Worm (Caenorhabditis elegans) whole organism, late embryonic: ENCODE measurements around the gene T01D1.8.

Experiments
- C08G9.2 ChIP-seq: sonication (generic microtip); optimal IDR thresholded peaks from 2 replicates; lab custom pipeline; 2016; ENCODE audit warnings: mild to moderate bottlenecking, missing genetic modification characterization, moderate library complexity, missing compliant biosample characterization
- F13H6.1 ChIP-seq: sonication (generic microtip); optimal IDR thresholded peaks from 2 replicates; lab custom pipeline; 2016; ENCODE audit warnings: missing genetic modification characterization, missing compliant biosample characterization
- T23F11.4 ChIP-seq: fragments of 200-800 bp; sonication (Bioruptor generic); optimal IDR thresholded peaks from 2 replicates; lab custom pipeline; 2018; ENCODE audit warnings: mild to moderate bottlenecking, missing genetic modification characterization, missing compliant biosample characterization
- Y22D7AL.16 ChIP-seq: sonication (generic microtip); optimal IDR thresholded peaks from 2 replicates; lab custom pipeline; 2016; ENCODE audit warnings: missing genetic modification characterization, missing compliant biosample characterization
- ama-1 ChIP-seq: fragments of 150-350 bp; optimal IDR thresholded peaks from 2 replicates; lab custom pipeline; 2014
- ceh-14 ChIP-seq: sonication (generic microtip); optimal IDR thresholded peaks from 2 replicates; lab custom pipeline; 2016; ENCODE audit warnings: missing genotype, missing genetic modification characterization, missing compliant biosample characterization
- ceh-18 ChIP-seq: sonication (generic microtip); optimal IDR thresholded peaks from 2 replicates; lab custom pipeline; 2016; ENCODE audit warnings: missing genetic modification characterization, missing compliant biosample characterization
- ceh-19 ChIP-seq: fragments of 200-800 bp; sonication (Bioruptor generic); optimal IDR thresholded peaks from 2 replicates; lab custom pipeline; 2018; ENCODE audit warnings: mild to moderate bottlenecking, missing genetic modification characterization, missing compliant biosample characterization
- ceh-22 ChIP-seq: sonication (generic microtip); optimal IDR thresholded peaks from 2 replicates; lab custom pipeline; 2017; ENCODE audit warnings: missing biosample characterization, missing genetic modification characterization
- ceh-30 ChIP-seq: fragments of 150-350 bp; optimal IDR thresholded peaks from 2 replicates; lab custom pipeline; 2014; ENCODE audit warnings: missing biosample characterization, missing genetic modification characterization
- ceh-48 ChIP-seq: sonication (generic microtip); optimal IDR thresholded peaks from 2 replicates; lab custom pipeline; 2016; ENCODE audit warnings: missing genetic modification characterization, inconsistent platforms, missing compliant biosample characterization
- ceh-9 ChIP-seq: sonication (generic microtip); optimal IDR thresholded peaks from 2 replicates; lab custom pipeline; 2016; ENCODE audit warnings: mild to moderate bottlenecking, missing genetic modification characterization, inconsistent platforms, missing compliant biosample characterization
- dmd-4 ChIP-seq: sonication (generic microtip); optimal IDR thresholded peaks from 2 replicates; lab custom pipeline; 2016; ENCODE audit warnings: borderline replicate concordance, missing genetic modification characterization, missing compliant biosample characterization
- elt-2 ChIP-seq: sonication (generic microtip); optimal IDR thresholded peaks from 2 replicates; lab custom pipeline; 2016; ENCODE audit warnings: missing genetic modification reagents, missing genetic modification characterization, missing compliant biosample characterization
- elt-4 ChIP-seq: sonication (generic microtip); optimal IDR thresholded peaks from 2 replicates; lab custom pipeline; 2016; ENCODE audit warnings: missing genetic modification characterization, missing compliant biosample characterization
- ets-4 ChIP-seq: sonication (generic microtip); optimal IDR thresholded peaks from 2 replicates; lab custom pipeline; 2016; ENCODE audit warnings: missing genetic modification characterization, missing compliant biosample characterization
- eyg-1 ChIP-seq: sonication (generic microtip); optimal IDR thresholded peaks from 2 replicates; lab custom pipeline; 2016; ENCODE audit warnings: missing genotype, missing genetic modification characterization, missing compliant biosample characterization
- fax-1 ChIP-seq: sonication (generic microtip); optimal IDR thresholded peaks from 2 replicates; lab custom pipeline; 2016; ENCODE audit warnings: missing genotype, missing genetic modification characterization, missing compliant biosample characterization
- fkh-10 ChIP-seq: fragments of 150-350 bp; optimal IDR thresholded peaks from 2 replicates; lab custom pipeline; 2014; ENCODE audit warnings: missing biosample characterization, missing genetic modification reagents, missing genetic modification characterization
- gmeb-2 ChIP-seq: sonication (generic microtip); optimal IDR thresholded peaks from 2 replicates; lab custom pipeline; 2016; ENCODE audit warnings: missing genetic modification characterization, inconsistent platforms, missing compliant biosample characterization
- hlh-13 ChIP-seq: fragments of 200-800 bp; sonication (Bioruptor generic); optimal IDR thresholded peaks from 2 replicates; lab custom pipeline; 2018; ENCODE audit warnings: mild to moderate bottlenecking, missing genetic modification characterization, missing compliant biosample characterization
- hlh-15 ChIP-seq: sonication (generic microtip); optimal IDR thresholded peaks from 2 replicates; lab custom pipeline; 2016; ENCODE audit warnings: missing genetic modification characterization, missing compliant biosample characterization
- hlh-30 ChIP-seq: sonication (generic microtip); optimal IDR thresholded peaks from 2 replicates; lab custom pipeline; 2017; ENCODE audit warnings: antibody characterized with exemption, missing genetic modification characterization, missing compliant biosample characterization; ENCODE audit not compliant: insufficient read depth
- hlh-6 ChIP-seq: sonication (generic microtip); optimal IDR thresholded peaks from 2 replicates; lab custom pipeline; 2016; ENCODE audit warnings: missing genotype, missing genetic modification characterization, missing compliant biosample characterization
- hlh-8 ChIP-seq: sonication (generic microtip); optimal IDR thresholded peaks from 2 replicates; lab custom pipeline; 2016; ENCODE audit warnings: missing genotype, missing genetic modification characterization, missing compliant biosample characterization
- lim-6 ChIP-seq: sonication (generic microtip); optimal IDR thresholded peaks from 2 replicates; lab custom pipeline; 2016; ENCODE audit warnings: missing genetic modification characterization, missing compliant biosample characterization
- madf-2 ChIP-seq: sonication (generic microtip); optimal IDR thresholded peaks from 2 replicates; lab custom pipeline; 2017; ENCODE audit warnings: missing genetic modification characterization, missing compliant biosample characterization
- mec-3 ChIP-seq: sonication (generic microtip); optimal IDR thresholded peaks from 2 replicates; lab custom pipeline; 2016; ENCODE audit warnings: borderline replicate concordance, missing genetic modification characterization, missing compliant biosample characterization
- nhr-11 ChIP-seq: fragments of 150-350 bp; optimal IDR thresholded peaks from 2 replicates; lab custom pipeline; 2014; ENCODE audit warnings: missing biosample characterization, missing genetic modification characterization
- odd-2 ChIP-seq: sonication (generic microtip); optimal IDR thresholded peaks from 2 replicates; lab custom pipeline; 2017; ENCODE audit warnings: antibody characterized with exemption, mild to moderate bottlenecking, missing genetic modification characterization, missing compliant biosample characterization
- pat-9 ChIP-seq: fragments of 200-800 bp; sonication (Bioruptor generic); optimal IDR thresholded peaks from 2 replicates; lab custom pipeline; 2018; ENCODE audit warnings: mild to moderate bottlenecking, missing genetic modification characterization, moderate library complexity, missing compliant biosample characterization
- pha-2 ChIP-seq: sonication (generic microtip); optimal IDR thresholded peaks from 2 replicates; lab custom pipeline; 2017; ENCODE audit warnings: mild to moderate bottlenecking, missing genetic modification characterization, missing compliant biosample characterization
- pha-4 ChIP-seq: fragments of 150-350 bp; optimal IDR thresholded peaks from 2 replicates; lab custom pipeline; 2018; ENCODE audit warnings: missing biosample characterization, missing genetic modification reagents, missing genetic modification characterization
- syd-9 ChIP-seq: sonication (generic microtip); optimal IDR thresholded peaks from 2 replicates; lab custom pipeline; 2016; ENCODE audit warnings: mild to moderate bottlenecking, missing genetic modification characterization, moderate library complexity, missing compliant biosample characterization
- ttx-3 ChIP-seq: sonication (generic microtip); optimal IDR thresholded peaks from 2 replicates; lab custom pipeline; 2016; ENCODE audit warnings: missing genetic modification reagents, missing genetic modification characterization, missing compliant biosample characterization
- unc-3 ChIP-seq, 2 experiments: fragments of 200-800 bp in 1 of 2; sonication (Bioruptor generic) in 1 of 2; sonication (generic microtip) in 1 of 2; conservative IDR thresholded peaks in 1 of 2; optimal IDR thresholded peaks in 1 of 2; 2 replicates each; pipeline versions ENCODE4 v1.3.6 to Lab custom; 2016 to 2022; ENCODE audit warnings: missing compliant biosample characterization in 2 of 2, missing genetic modification characterization in 2 of 2, missing genetic modification reagents in 1 of 2
- unc-42 ChIP-seq: sonication (generic microtip); optimal IDR thresholded peaks from 2 replicates; lab custom pipeline; 2016; ENCODE audit warnings: missing genotype, missing genetic modification characterization, missing compliant biosample characterization
- unc-86 ChIP-seq: sonication (generic microtip); optimal IDR thresholded peaks from 2 replicates; lab custom pipeline; 2016; ENCODE audit warnings: missing genetic modification characterization, missing compliant biosample characterization
- ztf-16 ChIP-seq: sonication (generic microtip); optimal IDR thresholded peaks from 2 replicates; lab custom pipeline; 2017; ENCODE audit warnings: missing genetic modification characterization, missing compliant biosample characterization

Gene T01D1.8

ce11 chrII:175868-176267 lies 10.7 kb upstream of the T01D1.8 start, which contains the start of gene T01D1.3:
Gene T01D1.3, minus strand, starts transcription at chrII:175968.
- no peak for TF ChIP-seq T23F11.4 (GFP tag; lab: Kevin White, UChicago)
- no peak for TF ChIP-seq C08G9.2
- TF ChIP-seq Y22D7AL.16 (tag; lab: Kevin White, UChicago) = no peak
- TF ChIP-seq nhr-11 (tag; lab: Kevin White, UChicago) = no peak
- TF ChIP-seq pat-9 = no peak
- no peak for TF ChIP-seq hlh-30
- TF ChIP-seq elt-2 (tag; lab: Kevin White, UChicago) = no peak
- TF ChIP-seq unc-86 (tag; lab: Kevin White, UChicago) = no peak
- no peak for TF ChIP-seq lim-6 (tag; lab: Kevin White, UChicago)
- TF ChIP-seq fkh-10 (GFP tag; lab: Kevin White, UChicago) = no peak
- no peak for TF ChIP-seq unc-42 (tag; lab: Kevin White, UChicago)
- no peak for TF ChIP-seq ceh-14 (tag; lab: Kevin White, UChicago)
- TF ChIP-seq madf-2 (tag; lab: Kevin White, UChicago) = no peak
- no peak for TF ChIP-seq pha-4 (tag; lab: Kevin White, UChicago)
- no peak for TF ChIP-seq ceh-19 (GFP tag; lab: Kevin White, UChicago)
- TF ChIP-seq hlh-15 (tag; lab: Kevin White, UChicago) = no peak
- TF ChIP-seq hlh-13 (GFP tag; lab: Kevin White, UChicago) = no peak
- TF ChIP-seq hlh-8 = no peak
- no peak for TF ChIP-seq ama-1 (lab: Kevin White, UChicago)
- TF ChIP-seq ets-4 = no peak

ce11 chrII:176622-177021 lies 9.9 kb upstream of the T01D1.8 start:
- TF ChIP-seq dmd-4 = no peak
- TF ChIP-seq mec-3 (tag; lab: Kevin White, UChicago) = no peak
- no peak for TF ChIP-seq hlh-30
- TF ChIP-seq ceh-48 (tag; lab: Kevin White, UChicago) = no peak
- no peak for TF ChIP-seq hlh-6 (tag; lab: Kevin White, UChicago)
- no peak for TF ChIP-seq unc-3 (GFP tag; conservative IDR thresholded peaks at IDR 0.05; lab: Robert Waterston, UW)
- TF ChIP-seq unc-3 (tag; optimal IDR thresholded peaks at IDR 0.05; lab: Kevin White, UChicago) = no peak
- no peak for TF ChIP-seq madf-2 (tag; lab: Kevin White, UChicago)
- TF ChIP-seq ceh-22 (tag; lab: Kevin White, UChicago) = no peak
- no peak for TF ChIP-seq fax-1 (tag; lab: Kevin White, UChicago)
- TF ChIP-seq hlh-15 (tag; lab: Kevin White, UChicago) = no peak

ce11 chrII:178146-178545 lies 8.4 kb upstream of the T01D1.8 start:
- TF ChIP-seq lim-6 (tag; lab: Kevin White, UChicago) (no peak), elt-4 (no peak), eyg-1 (tag; lab: Kevin White, UChicago) (no peak), ztf-16 (tag; lab: Kevin White, UChicago) (no peak), ceh-30 (tag; lab: Kevin White, UChicago) (no peak), hlh-30 (no peak), ceh-9 (no peak), syd-9 (tag; lab: Kevin White, UChicago) (no peak), gmeb-2 (tag; lab: Kevin White, UChicago) (no peak), ceh-18 (tag; lab: Kevin White, UChicago) (no peak), F13H6.1 (tag; lab: Kevin White, UChicago) (no peak), pha-2 (tag; lab: Kevin White, UChicago) (no peak), ttx-3 (tag; lab: Kevin White, UChicago) (no peak), odd-2 (tag; lab: Kevin White, UChicago) (no peak)
